Fruit fly (Drosophila melanogaster) whole organism, embryonic: Measurements from ENCODE around the gene CG5934.

Source experiments
- Aef1 ChIP-seq: fragments of 200-800 bp; sonication (Bioruptor generic); IDR thresholded peaks from 3 replicates; pipeline ENCODE4 v1.3.6; 2022; ENCODE audit warnings: missing biosample characterization, missing genetic modification characterization
- Atf-2 ChIP-seq: fragments of 200-800 bp; sonication (Bioruptor generic); optimal IDR thresholded peaks from 2 replicates; lab custom pipeline; 2016; ENCODE audit warnings: missing biosample characterization, missing genetic modification characterization
- Atf3 ChIP-seq: fragments of 200-800 bp; sonication (Bioruptor generic); optimal IDR thresholded peaks from 3 replicates; lab custom pipeline; 2016; ENCODE audit warnings: missing biosample characterization, missing genetic modification characterization
- B-H1 ChIP-seq: fragments of 200-800 bp; sonication (Bioruptor generic); IDR thresholded peaks from 3 replicates; pipeline ENCODE4 v1.3.6; 2022; ENCODE audit warnings: missing biosample characterization, missing genetic modification characterization
- BEAF-32 ChIP-seq: fragments of 200-800 bp; sonication (Bioruptor generic); optimal IDR thresholded peaks from 3 replicates; lab custom pipeline; 2017; ENCODE audit warnings: missing biosample characterization, missing genetic modification characterization, mild to moderate bottlenecking, moderate library complexity, missing genetic modification reagents
- Blimp-1 ChIP-seq: fragments of 200-800 bp; sonication (Bioruptor generic); optimal IDR thresholded peaks from 3 replicates; lab custom pipeline; 2018; ENCODE audit warnings: missing biosample characterization, missing genetic modification characterization, mild to moderate bottlenecking, moderate library complexity, missing genetic modification reagents
- CG1024 ChIP-seq: fragments of 200-800 bp; sonication (Bioruptor generic); IDR thresholded peaks from 2 replicates; pipeline ENCODE4 v1.3.6; 2022; ENCODE audit warnings: missing biosample characterization, missing genetic modification characterization
- CG10274 ChIP-seq: fragments of 200-800 bp; sonication (Bioruptor generic); optimal IDR thresholded peaks from 3 replicates; lab custom pipeline; 2017; ENCODE audit warnings: missing biosample characterization, mild to moderate bottlenecking, missing genetic modification characterization
- CG10366 ChIP-seq: fragments of 200-800 bp; sonication (Bioruptor generic); IDR thresholded peaks from 2 replicates; pipeline ENCODE4 v1.3.6; 2022; ENCODE audit warnings: missing biosample characterization, missing genetic modification characterization
- CG12769 ChIP-seq: fragments of 200-800 bp; sonication (Bioruptor generic); optimal IDR thresholded peaks from 2 replicates; lab custom pipeline; 2019; ENCODE audit warnings: missing biosample characterization, mild to moderate bottlenecking, missing genetic modification characterization, moderate library complexity
- CG14667 ChIP-seq: fragments of 200-800 bp; sonication (Bioruptor generic); IDR thresholded peaks from 2 replicates; pipeline ENCODE4 v1.3.6; 2022; ENCODE audit warnings: missing biosample characterization, missing genetic modification characterization
- CG15011 ChIP-seq: fragments of 200-800 bp; sonication (Bioruptor generic); optimal IDR thresholded peaks from 3 replicates; lab custom pipeline; 2018; ENCODE audit warnings: missing biosample characterization, mild to moderate bottlenecking, missing genetic modification characterization
- CG1602 ChIP-seq: fragments of 200-800 bp; sonication (Bioruptor generic); optimal IDR thresholded peaks from 3 replicates; lab custom pipeline; 2016; ENCODE audit warnings: missing biosample characterization, missing genetic modification characterization
- CG17359 ChIP-seq: fragments of 200-800 bp; sonication (Bioruptor generic); optimal IDR thresholded peaks from 3 replicates; lab custom pipeline; 2018; ENCODE audit warnings: missing biosample characterization, mild to moderate bottlenecking, missing genetic modification characterization, moderate library complexity
- CG2120 ChIP-seq: fragments of 200-800 bp; sonication (Bioruptor generic); optimal IDR thresholded peaks from 3 replicates; lab custom pipeline; 2016; ENCODE audit warnings: missing biosample characterization, missing genetic modification characterization
- CG30431 ChIP-seq: fragments of 200-800 bp; sonication (Bioruptor generic); optimal IDR thresholded peaks from 2 replicates; lab custom pipeline; 2017; ENCODE audit warnings: missing biosample characterization, missing genetic modification characterization
- CG34422 ChIP-seq: fragments of 200-800 bp; sonication (Bioruptor generic); IDR thresholded peaks from 3 replicates; pipeline ENCODE4 v1.3.6; 2022; ENCODE audit warnings: missing biosample characterization, missing genetic modification characterization
- CG4424 ChIP-seq: fragments of 200-800 bp; sonication (Bioruptor generic); optimal IDR thresholded peaks from 3 replicates; lab custom pipeline; 2016; ENCODE audit warnings: missing biosample characterization, missing genetic modification characterization
- CG6272 ChIP-seq: fragments of 200-800 bp; sonication (Bioruptor generic); IDR thresholded peaks from 2 replicates; pipeline ENCODE4 v1.3.6; 2022; ENCODE audit warnings: missing biosample characterization, missing genetic modification characterization
- CG8388 ChIP-seq: fragments of 200-800 bp; sonication (Bioruptor generic); optimal IDR thresholded peaks from 2 replicates; lab custom pipeline; 2019; ENCODE audit warnings: missing biosample characterization, mild to moderate bottlenecking, missing genetic modification characterization, moderate library complexity
- CoRest ChIP-seq: fragments of 200-800 bp; sonication (Bioruptor generic); optimal IDR thresholded peaks from 3 replicates; lab custom pipeline; 2018; ENCODE audit warnings: missing biosample characterization, mild to moderate bottlenecking, missing genetic modification characterization, moderate library complexity
- Dad ChIP-seq: fragments of 200-800 bp; sonication (Bioruptor generic); optimal IDR thresholded peaks from 3 replicates; lab custom pipeline; 2016; ENCODE audit warnings: missing biosample characterization, missing genetic modification characterization
- Dp ChIP-seq: fragments of 200-800 bp; sonication (Bioruptor generic); optimal IDR thresholded peaks from 2 replicates; lab custom pipeline; 2018; ENCODE audit warnings: missing biosample characterization, mild to moderate bottlenecking, missing genetic modification characterization, moderate library complexity
- Fer1 ChIP-seq: fragments of 200-800 bp; sonication (Bioruptor generic); optimal IDR thresholded peaks from 2 replicates; lab custom pipeline; 2017; ENCODE audit warnings: missing biosample characterization, mild to moderate bottlenecking, missing genetic modification characterization
- Fer2 ChIP-seq: fragments of 200-800 bp; sonication (Bioruptor generic); optimal IDR thresholded peaks from 2 replicates; lab custom pipeline; 2018; ENCODE audit warnings: missing biosample characterization, mild to moderate bottlenecking, missing genetic modification characterization, moderate library complexity
- Hr78 ChIP-seq, 2 experiments: fragments of 200-800 bp in 1 of 2; fragments of >200 bp in 1 of 2; sonication (Bioruptor generic) in 1 of 2; optimal IDR thresholded peaks; 2 replicates each; lab custom pipeline; 2017 to 2019; ENCODE audit warnings: missing biosample characterization in 2 of 2, missing genetic modification characterization in 2 of 2, mild to moderate bottlenecking in 1 of 2, moderate library complexity in 1 of 2
- Lim3 ChIP-seq: fragments of 200-800 bp; sonication (Bioruptor generic); IDR thresholded peaks from 2 replicates; pipeline ENCODE4 v1.3.6; 2022; ENCODE audit warnings: missing biosample characterization, missing genetic modification characterization
- Nf-YC ChIP-seq: fragments of 200-800 bp; optimal IDR thresholded peaks from 3 replicates; lab custom pipeline; 2019; ENCODE audit warnings: missing biosample characterization, mild to moderate bottlenecking, missing genetic modification characterization, moderate library complexity
- Oaz ChIP-seq: fragments of 200-800 bp; sonication (Bioruptor generic); IDR thresholded peaks from 2 replicates; pipeline ENCODE4 v1.3.6; 2022; ENCODE audit warnings: missing biosample characterization, missing genetic modification characterization
- Oli ChIP-seq: fragments of 200-800 bp; sonication (Bioruptor generic); optimal IDR thresholded peaks from 2 replicates; lab custom pipeline; 2018; ENCODE audit warnings: missing biosample characterization, mild to moderate bottlenecking, missing genetic modification characterization, moderate library complexity
- Side ChIP-seq: fragments of 200-800 bp; sonication (Bioruptor generic); optimal IDR thresholded peaks from 2 replicates; lab custom pipeline; 2016; ENCODE audit warnings: missing biosample characterization, missing genetic modification characterization
- Ssrp ChIP-seq: fragments of 200-800 bp; sonication (Bioruptor generic); optimal IDR thresholded peaks from 2 replicates; lab custom pipeline; 2018; ENCODE audit warnings: missing biosample characterization, mild to moderate bottlenecking, missing genetic modification characterization, moderate library complexity
- Trl ChIP-seq, 3 experiments: fragments of >200 bp in 2 of 3; fragments of 200-800 bp in 1 of 3; sonication (Bioruptor generic) in 1 of 3; optimal IDR thresholded peaks; 2 replicates in 1 of 3; 3 replicates in 2 of 3; lab custom pipeline; 2016 to 2017; ENCODE audit warnings: missing biosample characterization in 1 of 3, missing genetic modification characterization in 1 of 3
- abd-A ChIP-seq: fragments of 200-800 bp; sonication (Bioruptor generic); optimal IDR thresholded peaks from 3 replicates; lab custom pipeline; 2019; ENCODE audit warnings: missing biosample characterization, mild to moderate bottlenecking, missing genetic modification characterization, moderate library complexity
- al ChIP-seq: fragments of 200-800 bp; sonication (Bioruptor generic); IDR thresholded peaks from 2 replicates; pipeline ENCODE4 v1.3.6; 2022; ENCODE audit warnings: missing biosample characterization, missing genetic modification characterization
- cato ChIP-seq: fragments of 200-800 bp; sonication (Bioruptor generic); optimal IDR thresholded peaks from 2 replicates; lab custom pipeline; 2016; ENCODE audit warnings: missing biosample characterization, missing genetic modification characterization, borderline replicate concordance
- ci ChIP-seq: fragments of 200-800 bp; sonication (Bioruptor generic); IDR thresholded peaks from 3 replicates; pipeline ENCODE4 v1.3.6; 2022; ENCODE audit warnings: missing biosample characterization, missing genetic modification characterization
- dan ChIP-seq: fragments of 200-800 bp; sonication (Bioruptor generic); IDR thresholded peaks from 2 replicates; pipeline ENCODE4 v1.3.6; 2022; ENCODE audit warnings: missing biosample characterization, missing genetic modification characterization
- eve ChIP-seq, 2 experiments: fragments of >200 bp; optimal IDR thresholded peaks; 2 replicates each; lab custom pipeline; 2017; ENCODE audit warnings: missing biosample characterization in 2 of 2, missing genetic modification characterization in 2 of 2
- exex ChIP-seq: fragments of 200-800 bp; sonication (Bioruptor generic); optimal IDR thresholded peaks from 4 replicates; lab custom pipeline; 2018; ENCODE audit warnings: missing biosample characterization, mild to moderate bottlenecking, missing genetic modification characterization, moderate library complexity
- ham ChIP-seq: fragments of 200-800 bp; sonication (Bioruptor generic); IDR thresholded peaks from 2 replicates; pipeline ENCODE4 v1.3.6; 2022; ENCODE audit warnings: missing biosample characterization, missing genetic modification characterization
- hb ChIP-seq: fragments of 200-800 bp; sonication (Bioruptor generic); IDR thresholded peaks from 3 replicates; pipeline ENCODE4 v1.3.6; 2022; ENCODE audit warnings: missing biosample characterization, missing genetic modification characterization; ENCODE audit not compliant: partially characterized antibody
- kni ChIP-seq: fragments of 200-800 bp; sonication (Bioruptor generic); optimal IDR thresholded peaks from 3 replicates; lab custom pipeline; 2017; ENCODE audit warnings: mild to moderate bottlenecking, missing biosample characterization, missing genetic modification reagents, missing genetic modification characterization
- oc ChIP-seq: fragments of 200-800 bp; sonication (Bioruptor generic); optimal IDR thresholded peaks from 2 replicates; lab custom pipeline; 2018; ENCODE audit warnings: missing biosample characterization, mild to moderate bottlenecking, missing genetic modification characterization, moderate library complexity
- org-1 ChIP-seq: fragments of 200-800 bp; sonication (Bioruptor generic); optimal IDR thresholded peaks from 2 replicates; lab custom pipeline; 2017; ENCODE audit warnings: missing biosample characterization, missing genetic modification characterization
- pan ChIP-seq, 4 experiments: fragments of >200 bp in 3 of 4; fragments of 200-800 bp in 1 of 4; sonication (Bioruptor generic) in 1 of 4; optimal IDR thresholded peaks in 3 of 4; IDR thresholded peaks in 1 of 4; 2 replicates each; pipeline versions ENCODE4 v1.3.6 to Lab custom; 2017 to 2022; ENCODE audit warnings: missing biosample characterization in 2 of 4, missing genetic modification characterization in 2 of 4, mixed read lengths in 1 of 4
- pho ChIP-seq: fragments of 200-800 bp; sonication (Bioruptor generic); optimal IDR thresholded peaks from 2 replicates; lab custom pipeline; 2016; ENCODE audit warnings: missing biosample characterization, missing genetic modification characterization
- tna ChIP-seq: fragments of 200-800 bp; sonication (Bioruptor generic); IDR thresholded peaks from 2 replicates; pipeline ENCODE4 v1.3.6; 2022; ENCODE audit warnings: missing biosample characterization, missing genetic modification characterization; ENCODE audit not compliant: partially characterized antibody
- vfl ChIP-seq: fragments of 200-800 bp; sonication (Bioruptor generic); optimal IDR thresholded peaks from 2 replicates; lab custom pipeline; 2016; ENCODE audit warnings: missing biosample characterization, missing genetic modification characterization

Gene CG5934

dm6 chr3R:27282286-27282685 lies 8.8 kb downstream of the CG5934 start, which contains the start of gene mrt (continued):
- TF ChIP-seq hb: no peak
- TF ChIP-seq Oli (tag; lab: Kevin White, UChicago): peak; percentile 35
- no peak for TF ChIP-seq ham (GFP tag; lab: Robert Waterston, UW)
- peak; percentile 51 for TF ChIP-seq CG17359 (tag; lab: Kevin White, UChicago)
- peak; percentile 14; the same call in 1 of the 3 replicates for TF ChIP-seq B-H1 (GFP tag; lab: Robert Waterston, UW)
- TF ChIP-seq CG2120: peak; percentile 85
- TF ChIP-seq Nf-YC: no peak
- TF ChIP-seq Blimp-1: peak; percentile 11
- TF ChIP-seq CG1024: no peak
- peak; percentile 21; the same call in 1 of the 3 replicates for TF ChIP-seq CG34422 (GFP tag; lab: Robert Waterston, UW)
- peak; percentile 57 for TF ChIP-seq CG4424 (GFP tag; lab: Kevin White, UChicago)
- peak; percentile 52 for TF ChIP-seq pho
- TF ChIP-seq CG12769: peak; percentile 30
- no peak for TF ChIP-seq Trl (optimal IDR thresholded peaks at IDR 0.05; lab: Kevin White, UChicago)
- peak; percentile 47 for TF ChIP-seq Trl (GFP tag; optimal IDR thresholded peaks at IDR 0.05; lab: Kevin White, UChicago)
- peak; percentile 34; the same call in 1 of the 3 replicates for TF ChIP-seq Aef1
- no peak for TF ChIP-seq BEAF-32
- peak; percentile 36 for TF ChIP-seq Dad (GFP tag; lab: Kevin White, UChicago)
- no peak for TF ChIP-seq Lim3
- no peak for TF ChIP-seq eve (GFP tag; optimal IDR thresholded peaks at IDR 0.05; lab: Kevin White, UChicago)
- TF ChIP-seq Fer1 (GFP tag; lab: Kevin White, UChicago): peak; percentile 46
- TF ChIP-seq Side (GFP tag; lab: Kevin White, UChicago): peak; percentile 49
- TF ChIP-seq CoRest: peak; percentile 60
- TF ChIP-seq abd-A (tag; lab: Kevin White, UChicago): no peak
- TF ChIP-seq CG8388 (GFP tag; lab: Kevin White, UChicago): peak; percentile 100
- TF ChIP-seq pan (optimal IDR thresholded peaks at IDR 0.05; lab: Kevin White, UChicago): no peak
- peak in 1 of 2 experiments; percentile 28 for TF ChIP-seq pan (GFP tag; optimal IDR thresholded peaks at IDR 0.05 in 1 of 2, IDR thresholded peaks at IDR 0.05 in 1 of 2)
- peak; percentile 54 for TF ChIP-seq Fer2 (tag; lab: Kevin White, UChicago)
- no peak for TF ChIP-seq cato (GFP tag; lab: Kevin White, UChicago)
- TF ChIP-seq CG15011 (GFP tag; lab: Kevin White, UChicago): peak; percentile 49
- TF ChIP-seq CG1602 (GFP tag; lab: Kevin White, UChicago): peak; percentile 29
- no peak for TF ChIP-seq Oaz (GFP tag; lab: Robert Waterston, UW)
- TF ChIP-seq CG14667 (GFP tag; lab: Robert Waterston, UW): no peak
- peak; percentile 61; the same call in 1 of the 2 replicates for TF ChIP-seq al
- TF ChIP-seq kni: no peak
- peak; percentile 38 for TF ChIP-seq CG10366 (GFP tag; lab: Robert Waterston, UW)
- peak; percentile 43 for TF ChIP-seq org-1 (GFP tag; lab: Kevin White, UChicago)
- peak; percentile 46 for TF ChIP-seq Atf-2 (GFP tag; lab: Kevin White, UChicago)
- TF ChIP-seq Ssrp: peak; percentile 45
- no peak for TF ChIP-seq tna (GFP tag; lab: Robert Waterston, UW)
- no peak for TF ChIP-seq Atf3 (GFP tag; lab: Kevin White, UChicago)
- peak; percentile 24 for TF ChIP-seq vfl
- TF ChIP-seq CG10274 (GFP tag; lab: Kevin White, UChicago): no peak
- no peak for TF ChIP-seq Dp (GFP tag; lab: Kevin White, UChicago)
- TF ChIP-seq oc: peak; percentile 59
- 0 out of 3 replicates have a peak, but pooled peaks have one; percentile 24 for TF ChIP-seq ci
- no peak for TF ChIP-seq exex (tag; lab: Kevin White, UChicago)
- TF ChIP-seq dan (GFP tag; lab: Robert Waterston, UW): no peak
- peak; percentile 11 for TF ChIP-seq CG30431 (GFP tag; lab: Kevin White, UChicago)
- TF ChIP-seq Hr78 (GFP tag; optimal IDR thresholded peaks at IDR 0.05; lab: Kevin White, UChicago): no peak
- TF ChIP-seq CG6272: no peak
